Worm (Caenorhabditis elegans) whole organism, midembryonic: ENCODE measurements around the gene Y51H7BR.8.
"Not testable (repeated sequence)": the region's sequence is repeated elsewhere in the genome, so short reads cannot be mapped to it uniquely, and the experiment has no call there.

ENCODE experiments used
- T22C8.4 ChIP-seq: fragments of 200-800 bp; sonication (Bioruptor generic); IDR thresholded peaks from 2 replicates; pipeline ENCODE4 v1.3.6; 2022; ENCODE audit warnings: missing genetic modification characterization, missing compliant biosample characterization
- cog-1 ChIP-seq: sonication (generic microtip); optimal IDR thresholded peaks from 2 replicates; lab custom pipeline; 2016; ENCODE audit warnings: missing genetic modification characterization, missing compliant biosample characterization
- flt-1 ChIP-seq: fragments of 200-800 bp; sonication (Bioruptor generic); IDR thresholded peaks from 2 replicates; pipeline ENCODE4 v1.3.6; 2022; ENCODE audit warnings: missing genetic modification characterization, missing compliant biosample characterization
- klf-2 ChIP-seq: fragments of 200-800 bp; sonication (Bioruptor generic); conservative IDR thresholded peaks from 2 replicates; pipeline ENCODE4 v1.3.6; 2022; ENCODE audit warnings: missing genetic modification reagents, missing genetic modification characterization, missing compliant biosample characterization
- med-1 ChIP-seq: sonication (generic microtip); optimal IDR thresholded peaks from 2 replicates; lab custom pipeline; 2017; ENCODE audit warnings: missing genetic modification characterization, mild to moderate bottlenecking, missing compliant biosample characterization, antibody characterized with exemption, missing genetic modification reagents; ENCODE audit not compliant: insufficient read depth
- ref-1 ChIP-seq: fragments of 200-800 bp; sonication (Bioruptor generic); conservative IDR thresholded peaks from 2 replicates; pipeline ENCODE4 v1.3.6; 2022; ENCODE audit warnings: missing genetic modification reagents, missing genetic modification characterization, missing compliant biosample characterization
- tab-1 ChIP-seq: fragments of 200-800 bp; sonication (Bioruptor generic); IDR thresholded peaks from 2 replicates; pipeline ENCODE4 v1.3.6; 2022; ENCODE audit warnings: missing genetic modification characterization, missing compliant biosample characterization
- ztf-23 ChIP-seq: fragments of 200-800 bp; sonication (Bioruptor generic); IDR thresholded peaks from 2 replicates; pipeline ENCODE4 v1.3.6; 2022; ENCODE audit warnings: missing genetic modification reagents, missing genetic modification characterization, missing compliant biosample characterization
- ztf-29 ChIP-seq: fragments of 200-800 bp; sonication (Bioruptor generic); IDR thresholded peaks from 2 replicates; pipeline ENCODE4 v1.3.6; 2022; ENCODE audit warnings: missing genetic modification reagents, missing genetic modification characterization, missing compliant biosample characterization

Y51H7BR.8 gene

ce11 chrII:1556217-1556616, 37.2 kb downstream of the Y51H7BR.8 start, which contains the start of the genes fbxb-54 and fbxb-50:
Gene fbxb-54, minus strand, starts transcription at chrII:1556317.
Gene fbxb-50, plus strand, starts transcription at chrII:1556443.
- TF ChIP-seq flt-1; ztf-29 (GFP tag; lab: Robert Waterston, UW); ztf-23 (GFP tag; lab: Robert Waterston, UW): not testable (repeated sequence)

- TF ChIP-seq klf-2 (GFP tag; lab: Robert Waterston, UW) (no peak), ztf-23 (GFP tag; lab: Robert Waterston, UW) (no peak)
These were observed 41.8 kb downstream of the Y51H7BR.8 start for ce11 chrII:1560839-1561238.

ce11 chrII:1561863-1562262, 42.8 kb downstream of the Y51H7BR.8 start, which contains the start of gene K05F6.14:
Gene K05F6.14, plus strand, starts transcription at chrII:1562163.
- TF ChIP-seq ztf-23 (GFP tag; lab: Robert Waterston, UW) (no peak), cog-1 (tag; lab: Kevin White, UChicago) (no peak), T22C8.4 (GFP tag; lab: Robert Waterston, UW) (no peak), ref-1 (GFP tag; lab: Robert Waterston, UW) (no peak), flt-1 (no peak), klf-2 (GFP tag; lab: Robert Waterston, UW) (no peak), ztf-29 (GFP tag; lab: Robert Waterston, UW) (no peak), tab-1 (GFP tag; lab: Robert Waterston, UW) (no peak)

- TF ChIP-seq med-1 (GFP tag; lab: Kevin White, UChicago), result no peak
- TF ChIP-seq cog-1 (tag; lab: Kevin White, UChicago), result no peak
- TF ChIP-seq ztf-29 (GFP tag; lab: Robert Waterston, UW), result no peak
- TF ChIP-seq tab-1 (GFP tag; lab: Robert Waterston, UW), result no peak
- TF ChIP-seq flt-1, result no peak
- no peak for TF ChIP-seq ref-1 (GFP tag; lab: Robert Waterston, UW)
- TF ChIP-seq T22C8.4 (GFP tag; lab: Robert Waterston, UW), result no peak
- no peak for TF ChIP-seq ztf-23 (GFP tag; lab: Robert Waterston, UW)
These were observed 48.6 kb downstream of the Y51H7BR.8 start, which contains the start of gene K05F6.8 for ce11 chrII:1567646-1568045. Gene K05F6.8, minus strand, starts transcription at chrII:1567746.

ce11 chrII:1568214-1568613, 49.2 kb downstream of the Y51H7BR.8 start, which contains the start of gene fbxb-49:
Gene fbxb-49, plus strand, starts transcription at chrII:1568514.
- TF ChIP-seq cog-1 (tag; lab: Kevin White, UChicago) (no peak), flt-1 (no peak), klf-2 (GFP tag; lab: Robert Waterston, UW) (no peak), T22C8.4 (GFP tag; lab: Robert Waterston, UW) (no peak), ref-1 (GFP tag; lab: Robert Waterston, UW) (no peak), tab-1 (GFP tag; lab: Robert Waterston, UW) (no peak), ztf-23 (GFP tag; lab: Robert Waterston, UW) (no peak), ztf-29 (GFP tag; lab: Robert Waterston, UW) (no peak), med-1 (GFP tag; lab: Kevin White, UChicago) (no peak)
